Worm (Caenorhabditis elegans) whole organism, L4/young adult: ENCODE results near the gene fan-1.

ENCODE experiments used
- W03F9.2 ChIP-seq: fragments of 150-350 bp; optimal IDR thresholded peaks from 2 replicates; lab custom pipeline; 2014; ENCODE audit warnings: missing biosample characterization, missing genetic modification characterization
- dao-5 ChIP-seq: sonication (generic microtip); optimal IDR thresholded peaks from 2 replicates; lab custom pipeline; 2016; ENCODE audit warnings: missing genotype, missing genetic modification characterization, moderate library complexity, missing compliant biosample characterization
- him-1 ChIP-seq: sonication (generic microtip); optimal IDR thresholded peaks from 2 replicates; lab custom pipeline; 2016; ENCODE audit warnings: missing genotype, missing genetic modification reagents, missing genetic modification characterization, missing compliant biosample characterization

DNA sequence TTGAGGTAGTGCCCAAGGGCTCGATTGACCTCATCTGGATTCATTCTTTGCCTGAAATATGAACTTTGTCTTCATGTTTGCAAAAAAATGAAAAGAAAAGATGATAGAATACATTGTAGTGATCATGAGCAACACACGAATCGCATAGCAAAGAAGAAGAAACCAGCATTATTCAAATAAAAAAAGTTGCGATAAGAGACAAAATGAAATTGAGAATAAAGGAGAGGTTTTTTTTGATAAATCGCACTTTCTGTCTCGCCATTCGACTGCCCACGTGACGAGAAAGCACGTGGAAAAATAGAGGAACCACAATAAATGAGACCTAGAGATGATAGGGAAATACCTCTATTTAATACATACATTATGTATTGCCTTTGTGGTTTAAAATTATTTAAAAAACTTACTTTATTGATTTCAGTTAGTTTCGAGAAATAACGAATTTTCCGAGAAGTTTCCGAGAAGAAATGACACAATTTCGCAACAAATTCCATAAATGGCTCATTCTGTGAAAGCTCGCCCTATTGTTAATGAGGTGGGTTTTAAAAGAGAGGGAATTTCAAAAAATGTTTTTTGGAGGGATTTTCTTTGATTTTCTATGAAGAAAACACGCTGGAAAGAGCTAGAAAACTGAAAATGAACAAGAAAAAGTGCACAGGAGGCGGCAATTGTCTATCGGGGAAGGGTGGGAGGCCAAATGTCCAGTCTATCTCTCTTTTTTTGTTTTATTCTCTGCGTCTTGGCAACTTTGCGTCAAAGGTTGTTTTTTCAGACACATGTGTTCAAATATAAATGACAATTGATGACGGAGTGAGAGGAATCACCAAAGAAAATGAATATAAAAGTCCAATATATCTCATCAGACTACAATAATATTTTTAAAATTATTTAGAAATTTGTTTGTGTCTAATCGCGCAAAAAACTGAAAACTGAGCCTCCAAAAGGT, 7.2 kb downstream of the fan-1 start, which contains the start of gene paqr-1:
- TF ChIP-seq him-1 = no peak
- no peak for TF ChIP-seq dao-5 (tag; lab: Kevin White, UChicago)
- TF ChIP-seq W03F9.2 = no peak
